Worm (Caenorhabditis elegans) whole organism, L4 larva: ENCODE data around the gene F49C12.6.
A peak's percentile ranks its signal among the peaks of the same experiment; 100 is the strongest.

ENCODE experiments used
- D1046.2 ChIP-seq: fragments of 200-800 bp; sonication (Bioruptor generic); IDR thresholded peaks from 2 replicates; pipeline ENCODE4 v1.3.6; 2022; ENCODE audit warnings: missing genetic modification characterization, missing compliant biosample characterization
- F26F4.8 ChIP-seq: fragments of 200-800 bp; sonication (Bioruptor generic); conservative IDR thresholded peaks from 2 replicates; pipeline ENCODE4 v1.3.6; 2022; ENCODE audit warnings: missing genetic modification characterization, missing compliant biosample characterization
- F49E8.2 ChIP-seq: sonication (generic microtip); optimal IDR thresholded peaks from 2 replicates; lab custom pipeline; 2016; ENCODE audit warnings: missing compliant biosample characterization, mild to moderate bottlenecking, missing genetic modification characterization, borderline replicate concordance
- Y105C5A.15 ChIP-seq: fragments of 200-800 bp; sonication (Bioruptor generic); IDR thresholded peaks from 2 replicates; pipeline ENCODE4 v1.3.6; 2022; ENCODE audit warnings: missing genetic modification characterization, missing compliant biosample characterization
- Y75B8A.6 ChIP-seq: fragments of 200-800 bp; sonication (Bioruptor generic); IDR thresholded peaks from 2 replicates; pipeline ENCODE4 v1.3.6; 2022; ENCODE audit warnings: missing genetic modification reagents, missing genetic modification characterization, missing compliant biosample characterization
- ZK337.2 ChIP-seq: fragments of 200-800 bp; sonication (Bioruptor generic); IDR thresholded peaks from 2 replicates; pipeline ENCODE4 v1.3.6; 2022; ENCODE audit warnings: missing genetic modification reagents, missing genetic modification characterization, missing compliant biosample characterization
- ama-1 ChIP-seq: fragments of 150-350 bp; optimal IDR thresholded peaks from 2 replicates; lab custom pipeline; 2014; ENCODE audit warnings: inconsistent platforms, mixed read lengths
- arid-1 ChIP-seq: fragments of 200-800 bp; sonication (Bioruptor generic); conservative IDR thresholded peaks from 2 replicates; pipeline ENCODE4 v1.3.6; 2022; ENCODE audit warnings: missing genetic modification reagents, missing genetic modification characterization, missing compliant biosample characterization
- attf-4 ChIP-seq: sonication (generic microtip); optimal IDR thresholded peaks from 3 replicates; lab custom pipeline; 2017; ENCODE audit warnings: missing biosample characterization, missing genetic modification characterization
- ceh-32 ChIP-seq: sonication (generic microtip); optimal IDR thresholded peaks from 2 replicates; lab custom pipeline; 2016; ENCODE audit warnings: mild to moderate bottlenecking, missing genetic modification characterization, missing compliant biosample characterization; ENCODE audit not compliant: poor library complexity
- ceh-44 ChIP-seq: fragments of 200-800 bp; sonication (Bioruptor generic); IDR thresholded peaks from 2 replicates; pipeline ENCODE4 v1.3.6; 2022; ENCODE audit warnings: missing genetic modification reagents, missing genetic modification characterization, missing compliant biosample characterization
- ceh-62 ChIP-seq: sonication (generic microtip); optimal IDR thresholded peaks from 2 replicates; lab custom pipeline; 2017; ENCODE audit warnings: missing biosample characterization, missing genetic modification characterization
- ceh-82 ChIP-seq: sonication (generic microtip); optimal IDR thresholded peaks from 2 replicates; lab custom pipeline; 2017; ENCODE audit warnings: missing biosample characterization, missing genetic modification characterization
- ces-1 ChIP-seq: fragments of 150-350 bp; sonication (generic microtip); optimal IDR thresholded peaks from 4 replicates; lab custom pipeline; 2014; ENCODE audit warnings: missing biosample characterization, missing genetic modification reagents, missing genetic modification characterization
- daf-12 ChIP-seq: fragments of 150-350 bp; optimal IDR thresholded peaks from 2 replicates; lab custom pipeline; 2014; ENCODE audit warnings: missing biosample characterization, missing genetic modification reagents, missing genetic modification characterization
- daf-19 ChIP-seq: fragments of 200-800 bp; sonication (Bioruptor generic); conservative IDR thresholded peaks from 2 replicates; pipeline ENCODE4 v1.3.6; 2022; ENCODE audit warnings: missing genetic modification characterization, missing compliant biosample characterization
- duxl-1 ChIP-seq: sonication (generic microtip); optimal IDR thresholded peaks from 2 replicates; lab custom pipeline; 2016; ENCODE audit warnings: mild to moderate bottlenecking, missing genetic modification characterization, moderate library complexity, missing compliant biosample characterization; ENCODE audit not compliant: poor library complexity
- dve-1 ChIP-seq: sonication (generic microtip); optimal IDR thresholded peaks from 2 replicates; lab custom pipeline; 2017; ENCODE audit warnings: antibody characterized with exemption, mild to moderate bottlenecking, missing genetic modification characterization, missing compliant biosample characterization; ENCODE audit not compliant: insufficient read depth
- egl-27 ChIP-seq: sonication (generic microtip); optimal IDR thresholded peaks from 3 replicates; lab custom pipeline; 2017; ENCODE audit warnings: missing biosample characterization, missing genetic modification reagents, missing genetic modification characterization
- gei-8 ChIP-seq: fragments of 200-800 bp; sonication (Bioruptor generic); optimal IDR thresholded peaks from 2 replicates; lab custom pipeline; 2018; ENCODE audit warnings: mild to moderate bottlenecking, missing genetic modification characterization, missing compliant biosample characterization
- hlh-11 ChIP-seq: fragments of 200-800 bp; sonication (Bioruptor generic); optimal IDR thresholded peaks from 2 replicates; lab custom pipeline; 2018; ENCODE audit warnings: mild to moderate bottlenecking, missing genetic modification characterization, missing compliant biosample characterization
- hlh-30 ChIP-seq: sonication (generic microtip); optimal IDR thresholded peaks from 2 replicates; lab custom pipeline; 2017; ENCODE audit warnings: antibody characterized with exemption, mild to moderate bottlenecking, missing genetic modification characterization, missing compliant biosample characterization; ENCODE audit not compliant: insufficient read depth
- lim-7 ChIP-seq: fragments of 200-800 bp; sonication (Bioruptor generic); IDR thresholded peaks from 2 replicates; pipeline ENCODE4 v1.3.6; 2022; ENCODE audit warnings: missing genetic modification characterization, missing compliant biosample characterization
- lin-1 ChIP-seq: fragments of 200-800 bp; sonication (Bioruptor generic); IDR thresholded peaks from 2 replicates; pipeline ENCODE4 v1.3.6; 2022; ENCODE audit warnings: missing genetic modification reagents, missing genetic modification characterization, missing compliant biosample characterization
- lin-13 ChIP-seq: fragments of 150-350 bp; optimal IDR thresholded peaks from 2 replicates; lab custom pipeline; 2014; ENCODE audit warnings: missing biosample characterization, missing genetic modification reagents, missing genetic modification characterization
- lin-15B ChIP-seq: fragments of 150-350 bp; sonication (generic microtip); optimal IDR thresholded peaks from 3 replicates; lab custom pipeline; 2014; ENCODE audit warnings: missing biosample characterization, missing genetic modification characterization
- lin-38 ChIP-seq: fragments of 200-800 bp; sonication (Bioruptor generic); IDR thresholded peaks from 2 replicates; pipeline ENCODE4 v1.3.6; 2022; ENCODE audit warnings: missing genetic modification reagents, missing genetic modification characterization, missing compliant biosample characterization
- lsy-2 ChIP-seq, 2 experiments: fragments of 150-350 bp in 1 of 2; sonication (generic microtip) in 1 of 2; optimal IDR thresholded peaks; 2 replicates each; lab custom pipeline; 2014 to 2017; ENCODE audit warnings: missing biosample characterization in 2 of 2, missing genetic modification characterization in 2 of 2
- mep-1 ChIP-seq: fragments of 150-350 bp; sonication (generic microtip); optimal IDR thresholded peaks from 3 replicates; lab custom pipeline; 2014; ENCODE audit warnings: missing biosample characterization, missing genetic modification characterization
- mxl-3 ChIP-seq: fragments of 200-800 bp; sonication (Bioruptor generic); optimal IDR thresholded peaks from 2 replicates; lab custom pipeline; 2018; ENCODE audit warnings: mild to moderate bottlenecking, missing genetic modification characterization, missing compliant biosample characterization
- nhr-102 ChIP-seq: sonication (generic microtip); optimal IDR thresholded peaks from 2 replicates; lab custom pipeline; 2016; ENCODE audit warnings: mild to moderate bottlenecking, missing genetic modification characterization, moderate library complexity, missing compliant biosample characterization
- nhr-11 ChIP-seq: fragments of 150-350 bp; optimal IDR thresholded peaks from 2 replicates; lab custom pipeline; 2014; ENCODE audit warnings: missing biosample characterization, missing genetic modification characterization
- nhr-111 ChIP-seq: fragments of 200-800 bp; sonication (Bioruptor generic); optimal IDR thresholded peaks from 2 replicates; lab custom pipeline; 2018; ENCODE audit warnings: mild to moderate bottlenecking, missing genetic modification characterization, missing compliant biosample characterization
- nhr-237 ChIP-seq: sonication (generic microtip); optimal IDR thresholded peaks from 2 replicates; lab custom pipeline; 2017; ENCODE audit warnings: missing biosample characterization, missing genetic modification characterization
- nhr-48 ChIP-seq: sonication (generic microtip); optimal IDR thresholded peaks from 2 replicates; lab custom pipeline; 2016; ENCODE audit warnings: mild to moderate bottlenecking, missing genetic modification characterization, missing compliant biosample characterization
- nhr-6 ChIP-seq: fragments of 150-350 bp; optimal IDR thresholded peaks from 2 replicates; lab custom pipeline; 2014; ENCODE audit warnings: missing biosample characterization, missing genetic modification characterization
- php-3 ChIP-seq: fragments of 200-800 bp; sonication (Bioruptor generic); IDR thresholded peaks from 2 replicates; pipeline ENCODE4 v1.3.6; 2022; ENCODE audit warnings: missing genetic modification reagents, missing genetic modification characterization, missing compliant biosample characterization
- pqm-1 ChIP-seq: sonication (generic microtip); optimal IDR thresholded peaks from 2 replicates; lab custom pipeline; 2017; ENCODE audit warnings: missing biosample characterization, missing genetic modification characterization
- saeg-2 ChIP-seq: fragments of 200-800 bp; sonication (Bioruptor generic); IDR thresholded peaks from 2 replicates; pipeline ENCODE4 v1.3.6; 2022; ENCODE audit warnings: missing genetic modification reagents, missing genetic modification characterization, missing compliant biosample characterization
- sdz-12 ChIP-seq: fragments of 200-800 bp; sonication (Bioruptor generic); optimal IDR thresholded peaks from 2 replicates; lab custom pipeline; 2018; ENCODE audit warnings: mild to moderate bottlenecking, missing genetic modification characterization, missing compliant biosample characterization
- snpc-4 ChIP-seq: fragments of 150-350 bp; optimal IDR thresholded peaks from 2 replicates; lab custom pipeline; 2014; ENCODE audit warnings: missing biosample characterization, missing genetic modification characterization
- tag-97 ChIP-seq: fragments of 200-800 bp; sonication (Bioruptor generic); IDR thresholded peaks from 2 replicates; pipeline ENCODE4 v1.3.6; 2022; ENCODE audit warnings: missing genetic modification characterization, missing compliant biosample characterization
- tra-1 ChIP-seq: fragments of 200-800 bp; sonication (Bioruptor generic); IDR thresholded peaks from 2 replicates; pipeline ENCODE4 v1.3.6; 2022; ENCODE audit warnings: missing genetic modification reagents, missing genetic modification characterization, missing compliant biosample characterization
- vab-7 ChIP-seq: fragments of 200-800 bp; sonication (Bioruptor generic); IDR thresholded peaks from 2 replicates; pipeline ENCODE4 v1.3.6; 2022; ENCODE audit warnings: missing genetic modification reagents, missing genetic modification characterization, missing compliant biosample characterization
- zag-1 ChIP-seq: fragments of 150-350 bp; optimal IDR thresholded peaks from 2 replicates; lab custom pipeline; 2014; ENCODE audit warnings: missing biosample characterization, missing genetic modification characterization
- zfp-3 ChIP-seq: fragments of 200-800 bp; sonication (Bioruptor generic); conservative IDR thresholded peaks from 2 replicates; pipeline ENCODE4 v1.3.6; 2022; ENCODE audit warnings: missing genetic modification reagents, missing genetic modification characterization, missing compliant biosample characterization
- zip-11 ChIP-seq: fragments of 200-800 bp; sonication (Bioruptor generic); IDR thresholded peaks from 2 replicates; pipeline ENCODE4 v1.3.6; 2022; ENCODE audit warnings: missing genetic modification characterization, missing compliant biosample characterization

Gene F49C12.6

ce11 chrIV:9341591-9341990 is 32.7 kb upstream of the F49C12.6 start, which contains the start of gene vps-26 (continued):
- TF ChIP-seq duxl-1 (tag; lab: Kevin White, UChicago) = no peak
- no peak for TF ChIP-seq nhr-102 (tag; lab: Kevin White, UChicago)
- TF ChIP-seq nhr-237 = no peak
- no peak for TF ChIP-seq egl-27
- no peak for TF ChIP-seq nhr-48 (tag; lab: Kevin White, UChicago)
- no peak for TF ChIP-seq arid-1 (GFP tag; lab: Robert Waterston, UW)
- no peak for TF ChIP-seq nhr-111 (GFP tag; lab: Kevin White, UChicago)
- no peak for TF ChIP-seq hlh-11 (tag; lab: Kevin White, UChicago)
- TF ChIP-seq php-3 (GFP tag; lab: Robert Waterston, UW) = no peak
- TF ChIP-seq F26F4.8 (GFP tag; lab: Robert Waterston, UW) = no peak
- TF ChIP-seq ceh-62 (tag; lab: Kevin White, UChicago) = no peak
- TF ChIP-seq ama-1 (lab: Kevin White, UChicago) = peak; percentile 26
- TF ChIP-seq tag-97 (GFP tag; lab: Robert Waterston, UW) = no peak
- no peak for TF ChIP-seq nhr-6 (tag; lab: Kevin White, UChicago)
- TF ChIP-seq tra-1 = no peak
- no peak for TF ChIP-seq saeg-2
- no peak for TF ChIP-seq D1046.2
- no peak for TF ChIP-seq ZK337.2 (GFP tag; lab: Robert Waterston, UW)
- no peak for TF ChIP-seq zip-11 (GFP tag; lab: Robert Waterston, UW)
- TF ChIP-seq Y75B8A.6 (GFP tag; lab: Robert Waterston, UW) = no peak
- no peak for TF ChIP-seq daf-12 (tag; lab: Kevin White, UChicago)
- no peak for TF ChIP-seq F49E8.2 (tag; lab: Kevin White, UChicago)
- TF ChIP-seq lin-13 (GFP tag; lab: Kevin White, UChicago) = no peak
- no peak for TF ChIP-seq Y105C5A.15 (GFP tag; lab: Robert Waterston, UW)
- no peak for TF ChIP-seq mxl-3
- no peak for TF ChIP-seq lin-15B (tag; lab: Kevin White, UChicago)
- TF ChIP-seq lsy-2 (tag; optimal IDR thresholded peaks at IDR 0.05; lab: Kevin White, UChicago) = peak in 1 of 2 experiments; percentile 54
- no peak for TF ChIP-seq nhr-11 (tag; lab: Kevin White, UChicago)
- TF ChIP-seq attf-4 (tag; lab: Kevin White, UChicago) = no peak
- no peak for TF ChIP-seq zfp-3
- TF ChIP-seq ceh-82 (tag; lab: Kevin White, UChicago) = no peak
- TF ChIP-seq mep-1 (tag; lab: Kevin White, UChicago) = peak; percentile 14
- no peak for TF ChIP-seq daf-19 (GFP tag; lab: Robert Waterston, UW)
- TF ChIP-seq gei-8 (GFP tag; lab: Kevin White, UChicago) = no peak
- TF ChIP-seq hlh-30 (tag; lab: Kevin White, UChicago) = peak; percentile 22
- no peak for TF ChIP-seq ceh-32 (tag; lab: Kevin White, UChicago)
- no peak for TF ChIP-seq ceh-44 (GFP tag; lab: Robert Waterston, UW)
- TF ChIP-seq snpc-4 = no peak
- peak; percentile 92 for TF ChIP-seq lin-38
- no peak for TF ChIP-seq lim-7 (GFP tag; lab: Robert Waterston, UW)
- TF ChIP-seq sdz-12 (GFP tag; lab: Kevin White, UChicago) = no peak
- no peak for TF ChIP-seq vab-7
- TF ChIP-seq dve-1 (tag; lab: Kevin White, UChicago) = peak; percentile 52
- no peak for TF ChIP-seq lin-1 (GFP tag; lab: Robert Waterston, UW)
- TF ChIP-seq pqm-1 = peak; percentile 13
- TF ChIP-seq ces-1 (GFP tag; lab: Kevin White, UChicago) = no peak
- TF ChIP-seq zag-1 (tag; lab: Kevin White, UChicago) = no peak
